Worm (Caenorhabditis elegans): ENCODE measurements around the gene srh-192.

Gene srh-192

ce11 chrV:4346799-4347198 is 31.8 kb upstream of the srh-192 start, which contains the start of gene mcm-7 (continued):
- TF ChIP-seq ama-1 (optimal IDR thresholded peaks at IDR 0.05), result no peak
- no peak for TF ChIP-seq ama-1 (GFP tag; optimal IDR thresholded peaks at IDR 0.05)
- TF ChIP-seq C06A6.2 (GFP tag; conservative IDR thresholded peaks at IDR 0.05), result no peak
- no peak for TF ChIP-seq sptf-2 (GFP tag; optimal IDR thresholded peaks at IDR 0.05)

- TF ChIP-seq ztf-3 (GFP tag; optimal IDR thresholded peaks at IDR 0.05) (no peak), snpc-4 (GFP tag; optimal IDR thresholded peaks at IDR 0.05) (no peak), snpc-4 (tag; optimal IDR thresholded peaks at IDR 0.05) (no peak), ztf-25 (GFP tag; IDR thresholded peaks at IDR 0.05) (no peak), B0336.3 (GFP tag; IDR thresholded peaks at IDR 0.05) (no peak), hlh-26 (GFP tag; conservative IDR thresholded peaks at IDR 0.05) (no peak), F52B5.7 (tag; optimal IDR thresholded peaks at IDR 0.05) (no peak), rcor-1 (GFP tag; IDR thresholded peaks at IDR 0.05) (no peak), unc-130 (GFP tag; optimal IDR thresholded peaks at IDR 0.05) (no peak), ets-4 (GFP tag; optimal IDR thresholded peaks at IDR 0.05) (no peak), ccch-3 (GFP tag; optimal IDR thresholded peaks at IDR 0.05) (no peak)
Observed at ce11 chrV:4346325-4346724, 31.4 kb upstream of the srh-192 start, which contains the start of gene hpo-18. Gene hpo-18 (minus strand): TSS chrV:4346425.

- TF ChIP-seq zim-3 (tag; optimal IDR thresholded peaks at IDR 0.05) (peak; percentile 12), tbx-9 (tag; optimal IDR thresholded peaks at IDR 0.05; ENCODE audit: borderline replicate concordance) (no peak), hlh-26 (GFP tag; conservative IDR thresholded peaks at IDR 0.05) (no peak), ztf-26 (tag; optimal IDR thresholded peaks at IDR 0.05) (no peak), B0336.3 (GFP tag; IDR thresholded peaks at IDR 0.05) (no peak; the same call in 1 of the 2 replicates), F49E8.2 (tag; optimal IDR thresholded peaks at IDR 0.05; ENCODE audit: insufficient read depth) (peak; percentile 27), pbrm-1 (GFP tag; IDR thresholded peaks at IDR 0.05) (peak; percentile 23; the same call in 1 of the 2 replicates), madf-6 (GFP tag; IDR thresholded peaks at IDR 0.05) (peak; percentile 47), madf-3 (GFP tag; IDR thresholded peaks at IDR 0.05) (0 out of 2 replicates have a peak, but pooled peaks have one; percentile 59), mes-4 (tag; optimal IDR thresholded peaks at IDR 0.05) (no peak), mcd-1 (GFP tag; IDR thresholded peaks at IDR 0.05) (peak; percentile 40; the same call in 1 of the 2 replicates), F33H1.4 (GFP tag; IDR thresholded peaks at IDR 0.05) (peak; percentile 25; the same call in 1 of the 2 replicates), ztf-3 (GFP tag; optimal IDR thresholded peaks at IDR 0.05) (no peak), ztf-22 (GFP tag; optimal IDR thresholded peaks at IDR 0.05) (no peak), athp-1 (tag; optimal IDR thresholded peaks at IDR 0.05) (peak; percentile 10), nfyb-1 (GFP tag; IDR thresholded peaks at IDR 0.05) (peak; percentile 56), F55B11.4 (tag; optimal IDR thresholded peaks at IDR 0.05; ENCODE audit: borderline replicate concordance, insufficient read depth) (no peak), F52B5.7 (tag; optimal IDR thresholded peaks at IDR 0.05) (no peak), lin-54 (GFP tag; optimal IDR thresholded peaks at IDR 0.05) (peak; percentile 32), die-1 (tag; optimal IDR thresholded peaks at IDR 0.05) (no peak)
Observed at ce11 chrV:4345714-4346113, 30.8 kb upstream of the srh-192 start, which contains the start of gene figl-1. Gene figl-1 (minus strand): TSS chrV:4345999.

- TF ChIP-seq cebp-1 (GFP tag; IDR thresholded peaks at IDR 0.05), result peak; percentile 72; the same call in 1 of the 2 replicates
- TF ChIP-seq cebp-1 (tag; optimal IDR thresholded peaks at IDR 0.05), result peak; percentile 88
- no peak for TF ChIP-seq repo-1 (tag; optimal IDR thresholded peaks at IDR 0.05)
Observed at ce11 chrV:4341736-4342135, 26.8 kb upstream of the srh-192 start.

- TF ChIP-seq lsl-1 (GFP tag; optimal IDR thresholded peaks at IDR 0.05) (no peak), T07F8.4 (tag; optimal IDR thresholded peaks at IDR 0.05) (no peak), madf-10 (tag; optimal IDR thresholded peaks at IDR 0.05) (no peak), rcor-1 (GFP tag; IDR thresholded peaks at IDR 0.05) (no peak), K12H6.12 (tag; optimal IDR thresholded peaks at IDR 0.05) (no peak), ama-1 (optimal IDR thresholded peaks at IDR 0.05) (no peak), ama-1 (GFP tag; optimal IDR thresholded peaks at IDR 0.05) (no peak), die-1 (tag; optimal IDR thresholded peaks at IDR 0.05) (no peak), F52B5.7 (tag; optimal IDR thresholded peaks at IDR 0.05) (peak; percentile 33), F39B2.1 (GFP tag; IDR thresholded peaks at IDR 0.05) (no peak), somi-1 (GFP tag; optimal IDR thresholded peaks at IDR 0.05) (no peak), tbp1 (GFP tag; optimal IDR thresholded peaks at IDR 0.05) (no peak), madf-6 (GFP tag; IDR thresholded peaks at IDR 0.05) (0 out of 2 replicates have a peak, but pooled peaks have one; percentile 26), ets-4 (GFP tag; optimal IDR thresholded peaks at IDR 0.05) (no peak), ztf-6 (GFP tag; IDR thresholded peaks at IDR 0.05) (no peak), mcd-1 (GFP tag; IDR thresholded peaks at IDR 0.05) (peak; percentile 17; the same call in 1 of the 2 replicates), aptf-2 (GFP tag; conservative IDR thresholded peaks at IDR 0.05) (no peak)
Observed at ce11 chrV:4341208-4341607, 26.3 kb upstream of the srh-192 start, which contains the start of gene glrx-3. Gene glrx-3 (minus strand): TSS chrV:4341308.

Measured in whole organism, young adult.